Fruit fly (Drosophila melanogaster): ENCODE data around the gene CG32187.

dm6 chr3L:17791467-17791494 is 14.9 kb downstream of the CG32187 start, which contains the start of gene CG42815:
- TF ChIP-seq CG15710 (tag; optimal IDR thresholded peaks at IDR 0.05) (no peak), gl (tag; optimal IDR thresholded peaks at IDR 0.05) (no peak), CG14655 (GFP tag; optimal IDR thresholded peaks at IDR 0.05) (no peak), fd96Ca (GFP tag; IDR thresholded peaks at IDR 0.05) (no peak)
